Worm (Caenorhabditis elegans) whole organism, L4/young adult: Measurements from ENCODE around the gene C25F9.8.

ENCODE experiments used
- W03F9.2 ChIP-seq: fragments of 150-350 bp; optimal IDR thresholded peaks from 2 replicates; lab custom pipeline; 2014; ENCODE audit warnings: missing biosample characterization, missing genetic modification characterization
- him-1 ChIP-seq: sonication (generic microtip); optimal IDR thresholded peaks from 2 replicates; lab custom pipeline; 2016; ENCODE audit warnings: missing genotype, missing genetic modification reagents, missing genetic modification characterization, missing compliant biosample characterization

ce11 chrV:19432972-19433371, 38.1 kb downstream of the C25F9.8 start, which contains the start of gene C25F9.11:
- no peak for TF ChIP-seq him-1 (tag; lab: Kevin White, UChicago)
- TF ChIP-seq W03F9.2 (tag; lab: Kevin White, UChicago) = no peak
